Worm (Caenorhabditis elegans) whole organism, L4/young adult: ENCODE data around the gene F28A10.4.

Experiments used
- W03F9.2 ChIP-seq: fragments of 150-350 bp; optimal IDR thresholded peaks from 2 replicates; lab custom pipeline; 2014; ENCODE audit warnings: missing biosample characterization, missing genetic modification characterization
- him-1 ChIP-seq: sonication (generic microtip); optimal IDR thresholded peaks from 2 replicates; lab custom pipeline; 2016; ENCODE audit warnings: missing genotype, missing genetic modification reagents, missing genetic modification characterization, missing compliant biosample characterization

DNA sequence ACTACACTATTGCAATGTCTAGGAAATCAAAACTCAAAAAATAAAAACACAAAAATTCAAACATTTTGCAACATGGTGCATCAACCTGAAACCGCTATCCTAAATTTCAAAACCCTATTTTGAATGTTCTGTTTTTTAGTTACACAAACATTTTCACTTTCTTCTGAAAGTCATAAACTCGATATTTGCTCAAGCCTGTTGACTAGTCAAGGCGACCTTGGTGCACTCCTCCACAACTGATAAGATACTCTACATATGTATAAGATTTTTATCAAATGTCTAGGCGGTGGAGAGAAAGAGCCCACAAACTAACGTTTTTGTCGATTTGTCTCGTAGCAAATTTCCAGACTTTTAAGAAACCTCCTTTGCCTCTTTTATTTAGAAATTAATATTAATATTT is 44.0 kb downstream of the F28A10.4 start, which contains the start of gene T07D3.4:
- TF ChIP-seq him-1 (tag; lab: Kevin White, UChicago), result no peak
- TF ChIP-seq W03F9.2 (tag; lab: Kevin White, UChicago), result no peak
